Fruit fly (Drosophila melanogaster): ENCODE results near the gene CG32243.

The CG32243 gene

DNA sequence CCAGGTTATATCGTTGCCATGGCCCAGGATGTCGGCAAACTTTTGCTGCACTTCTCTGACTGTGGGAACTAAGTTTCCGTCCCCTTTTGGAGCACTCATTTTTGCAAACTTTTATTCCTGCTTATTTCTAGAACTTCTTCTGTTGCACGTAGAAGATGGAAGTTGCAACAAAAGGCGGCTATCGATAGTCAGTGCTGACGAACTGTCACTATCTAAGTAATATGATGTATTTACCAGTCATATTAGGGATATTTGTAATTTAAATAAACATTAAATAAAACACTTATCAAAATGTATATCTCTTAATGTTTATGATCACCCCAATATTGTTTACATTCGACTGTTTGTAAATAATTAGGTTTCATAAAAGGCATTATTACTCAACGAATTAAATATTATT is at the start of gene CG32243:
CG32243 (minus strand) TSS at position 175 of the 400 bp plus-strand sequence.
- TF ChIP-seq CG8478 (optimal IDR thresholded peaks at IDR 0.05) (no peak), CTCF (optimal IDR thresholded peaks at IDR 0.05) (no peak)

dm6 chr3L:4590051-4590450 is 49.0 kb upstream of the CG32243 start:
- TF ChIP-seq CTCF (optimal IDR thresholded peaks at IDR 0.05) (no peak), CG8478 (optimal IDR thresholded peaks at IDR 0.05) (no peak)

DNA sequence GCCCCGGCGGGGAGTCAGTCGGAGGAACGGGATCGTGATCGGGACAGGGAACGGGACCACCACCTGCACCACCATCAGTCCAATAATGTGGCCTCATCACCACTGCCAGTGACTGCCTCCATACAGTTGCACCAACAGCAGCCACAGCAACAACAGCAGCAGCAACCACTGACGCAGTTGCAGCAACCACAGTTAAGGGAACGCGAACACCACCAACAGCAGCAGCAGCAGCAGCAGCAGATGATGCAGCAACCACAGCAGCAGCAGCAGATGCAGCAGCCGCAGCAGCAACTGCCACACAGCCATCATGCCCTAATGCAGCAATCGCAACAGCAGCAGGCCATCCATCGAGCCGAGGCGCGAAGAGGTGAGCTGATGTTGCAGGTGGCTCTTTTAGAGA is 34.3 kb upstream of the CG32243 start:
- TF ChIP-seq CTCF (optimal IDR thresholded peaks at IDR 0.05) (no peak), CG8478 (optimal IDR thresholded peaks at IDR 0.05) (no peak)

- TF ChIP-seq CTCF (optimal IDR thresholded peaks at IDR 0.05) (no peak), CG8478 (optimal IDR thresholded peaks at IDR 0.05) (no peak)
Measured at dm6 chr3L:4574439-4574838, 33.4 kb upstream of the CG32243 start.

DNA sequence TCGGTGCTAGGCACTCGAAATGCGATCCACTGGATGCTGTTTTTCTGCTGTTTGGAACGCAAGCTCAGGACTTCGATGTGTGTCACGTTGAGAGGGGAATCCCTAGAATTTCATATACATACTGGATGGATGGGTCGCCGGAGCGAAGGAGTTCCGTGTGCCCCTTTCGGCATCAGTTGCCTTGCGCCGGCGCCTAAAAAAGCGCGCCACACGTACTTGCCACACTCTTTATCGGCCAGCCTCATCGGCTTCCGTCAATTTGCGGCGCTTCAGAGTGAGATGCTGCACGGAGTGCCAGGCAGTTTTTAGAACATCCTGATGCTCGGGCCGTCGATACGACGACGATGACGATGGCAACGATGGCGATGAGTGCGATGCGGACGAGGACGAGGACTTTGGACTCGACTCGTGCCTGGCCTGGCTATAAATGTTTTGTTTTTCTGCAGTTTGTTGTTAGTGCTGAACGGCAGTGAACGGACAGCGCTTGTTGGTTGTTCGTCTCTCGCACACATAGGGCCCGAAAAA is 15.8 kb upstream of the CG32243 start:
- no peak for TF ChIP-seq CG8478 (optimal IDR thresholded peaks at IDR 0.05)

DNA sequence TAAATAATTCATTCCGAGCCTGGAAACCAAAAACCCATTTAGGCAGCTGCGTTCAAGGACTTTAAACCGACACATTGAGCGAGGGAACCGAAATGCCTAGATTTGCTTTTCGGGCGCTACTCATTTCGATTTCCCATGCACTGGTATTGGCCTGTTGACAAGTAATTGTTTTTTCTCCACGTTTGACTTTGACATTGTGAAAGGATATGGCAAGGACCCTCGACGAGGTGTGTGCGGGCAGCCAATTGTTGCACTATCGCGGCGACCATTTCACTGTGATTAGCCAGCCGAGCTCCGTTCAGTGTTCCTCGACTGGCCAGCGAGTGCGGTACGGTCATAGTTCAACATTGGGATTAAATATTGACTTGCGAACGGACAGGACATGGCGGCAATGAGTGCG is 14.7 kb upstream of the CG32243 start, which contains the start of gene CG42540:
CG42540 (plus strand) TSS at position 301 of the 400 bp plus-strand sequence.
- no peak for TF ChIP-seq CTCF (optimal IDR thresholded peaks at IDR 0.05)
- no peak for TF ChIP-seq CG8478 (optimal IDR thresholded peaks at IDR 0.05)

DNA sequence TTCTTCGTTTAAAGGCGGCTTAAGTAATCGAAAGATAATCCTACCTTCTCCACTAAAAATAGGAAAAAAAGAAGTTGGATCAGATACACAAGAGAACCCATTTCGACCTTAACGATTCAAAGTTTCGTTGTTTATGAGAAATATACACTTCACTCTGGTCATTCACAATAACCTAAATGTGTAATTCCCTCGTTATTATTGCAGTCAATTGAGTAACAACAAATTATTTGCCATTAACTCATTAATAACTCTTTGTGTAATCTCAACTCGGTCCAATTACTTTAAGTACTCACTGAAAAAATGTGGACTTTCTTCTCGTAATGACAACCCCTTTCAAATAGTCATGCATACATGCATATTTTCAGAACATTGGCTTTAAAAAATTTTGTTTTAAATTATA is 14.1 kb upstream of the CG32243 start, which contains the start of gene CG33777:
CG33777 (minus strand) TSS at position 101 of the 400 bp plus-strand sequence.
- TF ChIP-seq CTCF (optimal IDR thresholded peaks at IDR 0.05), result no peak
- no peak for TF ChIP-seq CG8478 (optimal IDR thresholded peaks at IDR 0.05)

DNA sequence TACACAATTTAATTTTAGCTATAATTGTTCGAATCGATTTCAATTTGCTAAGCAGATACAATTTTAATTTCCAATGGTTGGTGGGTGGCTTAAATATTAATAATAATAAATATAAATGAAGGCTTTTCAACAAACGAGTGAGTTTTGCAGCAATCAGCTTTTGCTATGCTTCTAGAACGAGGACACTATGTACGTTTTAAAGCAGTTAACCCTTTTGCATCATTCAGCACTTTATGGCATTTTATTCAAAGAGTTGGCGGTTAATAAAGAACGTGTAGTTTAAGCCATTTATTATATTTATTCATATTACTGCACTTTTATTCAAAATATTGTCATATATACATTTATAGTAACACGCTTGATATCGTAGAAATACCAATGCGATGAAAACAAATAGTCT is 13.2 kb upstream of the CG32243 start:
- no peak for TF ChIP-seq CG8478 (optimal IDR thresholded peaks at IDR 0.05)
- no peak for TF ChIP-seq CTCF (optimal IDR thresholded peaks at IDR 0.05)

DNA sequence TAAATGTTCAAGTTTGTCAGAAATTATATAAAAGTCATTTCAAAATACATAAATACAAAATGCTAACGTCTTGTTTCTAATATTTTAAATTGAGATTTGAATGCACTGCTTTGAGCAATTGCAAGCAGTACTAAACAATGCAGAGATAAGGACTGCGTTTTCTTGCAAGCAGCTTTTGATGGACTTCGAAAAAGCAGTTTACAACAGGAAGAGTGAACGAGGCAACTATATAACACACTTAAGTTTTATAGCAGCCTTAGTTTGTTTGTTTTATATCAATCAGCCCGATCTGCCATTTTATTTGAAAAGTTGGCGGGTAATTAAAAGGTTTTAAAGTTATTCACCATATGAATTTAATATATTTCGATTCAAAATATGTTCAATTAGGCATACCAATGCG is 12.4 kb upstream of the CG32243 start:
- TF ChIP-seq CG8478 (optimal IDR thresholded peaks at IDR 0.05) (no peak), CTCF (optimal IDR thresholded peaks at IDR 0.05) (peak; percentile 26 to 52)

DNA sequence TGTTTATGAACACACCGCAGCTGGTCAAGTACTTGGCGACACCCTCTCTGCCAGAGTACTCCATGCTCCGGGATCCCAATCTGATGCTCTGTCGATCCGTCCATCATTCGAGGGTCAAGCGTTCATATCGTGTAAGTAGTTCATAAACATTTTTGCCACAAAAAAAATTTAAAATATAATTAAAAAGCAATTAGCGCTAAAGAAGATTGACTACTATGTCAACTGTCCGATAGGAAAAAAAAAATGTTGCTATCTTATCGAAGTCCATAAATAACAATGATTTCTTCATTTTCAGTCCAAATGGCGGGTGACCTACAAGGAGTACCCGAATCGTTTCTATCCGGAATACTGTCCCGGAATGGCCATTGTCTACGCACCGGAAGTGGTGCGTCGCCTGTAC is 10.8 kb upstream of the CG32243 start:
- TF ChIP-seq CTCF (optimal IDR thresholded peaks at IDR 0.05) (no peak), CG8478 (optimal IDR thresholded peaks at IDR 0.05) (no peak)

DNA sequence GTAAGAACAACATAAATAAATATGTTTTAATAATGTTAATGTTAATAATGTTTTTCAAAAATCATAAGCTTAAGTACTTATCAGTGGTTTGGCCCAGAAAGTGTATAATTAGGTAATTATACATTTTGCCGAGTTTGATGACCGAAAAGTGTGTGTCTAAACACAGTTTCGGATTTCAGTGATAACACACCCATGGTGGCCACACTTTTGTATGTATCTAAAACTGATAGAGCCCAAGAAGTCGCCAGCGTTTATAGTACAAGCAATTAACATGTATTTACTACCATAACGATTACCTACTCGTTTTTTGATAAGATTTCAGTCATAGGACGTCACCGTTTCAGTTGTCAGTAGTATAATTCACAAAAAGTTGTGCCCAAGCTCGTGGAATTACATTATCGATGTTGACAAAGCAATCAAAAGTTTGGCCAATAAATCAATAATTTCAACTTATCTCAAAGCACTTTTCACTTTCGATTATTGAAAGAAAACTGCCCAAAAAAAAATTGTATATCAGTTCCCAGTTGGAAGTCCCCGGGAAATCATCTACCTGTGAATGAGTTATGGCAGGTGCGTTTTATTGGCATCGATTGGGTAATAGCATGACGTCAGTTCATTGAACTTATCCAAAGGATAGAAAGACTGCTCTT is 9.2 kb upstream of the CG32243 start:
- no peak for TF ChIP-seq CTCF (optimal IDR thresholded peaks at IDR 0.05)
- TF ChIP-seq CG8478 (optimal IDR thresholded peaks at IDR 0.05), result no peak

- TF ChIP-seq CG8478 (optimal IDR thresholded peaks at IDR 0.05) (no peak), CTCF (optimal IDR thresholded peaks at IDR 0.05) (no peak)
Measured at dm6 chr3L:4549341-4549740, 8.3 kb upstream of the CG32243 start.

DNA sequence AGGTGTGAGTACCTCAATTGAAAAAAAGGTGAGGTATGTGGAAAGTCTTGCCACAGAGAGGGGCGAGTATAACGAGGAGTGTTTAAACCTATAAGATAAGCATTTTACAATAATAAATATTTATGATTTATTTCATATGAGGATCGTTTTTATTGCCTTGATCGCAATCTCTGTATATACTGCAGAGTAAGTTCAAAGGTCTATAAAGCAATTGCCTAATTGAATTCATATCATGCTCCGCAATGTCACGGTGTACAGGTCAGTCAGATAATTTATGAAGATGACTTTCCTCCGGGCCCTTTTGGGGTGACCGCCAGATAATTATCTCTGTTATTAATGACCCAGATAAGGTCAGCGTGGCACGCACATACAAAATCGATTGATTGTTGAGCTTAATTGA is 7.3 kb upstream of the CG32243 start:
- TF ChIP-seq CG8478 (optimal IDR thresholded peaks at IDR 0.05), result no peak
- no peak for TF ChIP-seq CTCF (optimal IDR thresholded peaks at IDR 0.05)

DNA sequence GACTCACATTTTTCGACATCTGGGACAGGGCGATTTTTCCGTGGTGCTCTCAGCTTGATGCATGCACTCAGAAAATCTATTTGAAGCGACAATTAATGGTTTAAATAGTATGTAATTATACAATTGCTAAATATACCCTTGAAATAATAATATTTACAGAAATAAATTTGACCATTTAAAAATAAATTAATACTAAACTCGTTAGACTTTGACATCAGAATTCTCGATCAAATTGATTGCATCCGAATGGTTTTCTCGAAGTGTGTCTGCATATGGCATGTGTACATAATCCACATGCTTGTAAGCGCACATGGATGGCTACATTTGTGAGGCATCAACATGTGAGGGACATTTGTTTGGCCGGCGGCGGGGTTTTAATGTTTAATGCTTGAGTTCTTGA is 5.6 kb upstream of the CG32243 start:
- TF ChIP-seq CG8478 (optimal IDR thresholded peaks at IDR 0.05) (no peak), CTCF (optimal IDR thresholded peaks at IDR 0.05) (no peak)

- TF ChIP-seq CG8478 (optimal IDR thresholded peaks at IDR 0.05) (no peak), CTCF (optimal IDR thresholded peaks at IDR 0.05) (no peak)
Measured at dm6 chr3L:4545731-4546130, 4.7 kb upstream of the CG32243 start.

- TF ChIP-seq CTCF (optimal IDR thresholded peaks at IDR 0.05) (no peak), CG8478 (optimal IDR thresholded peaks at IDR 0.05) (no peak)
Measured at dm6 chr3L:4545138-4545537, 4.1 kb upstream of the CG32243 start.

- no peak for TF ChIP-seq CG8478 (optimal IDR thresholded peaks at IDR 0.05)
- no peak for TF ChIP-seq CTCF (optimal IDR thresholded peaks at IDR 0.05)
Measured at dm6 chr3L:4544633-4545032, 3.6 kb upstream of the CG32243 start.
